Worm (Caenorhabditis elegans): ENCODE data around the gene cdf-2.

DNA sequence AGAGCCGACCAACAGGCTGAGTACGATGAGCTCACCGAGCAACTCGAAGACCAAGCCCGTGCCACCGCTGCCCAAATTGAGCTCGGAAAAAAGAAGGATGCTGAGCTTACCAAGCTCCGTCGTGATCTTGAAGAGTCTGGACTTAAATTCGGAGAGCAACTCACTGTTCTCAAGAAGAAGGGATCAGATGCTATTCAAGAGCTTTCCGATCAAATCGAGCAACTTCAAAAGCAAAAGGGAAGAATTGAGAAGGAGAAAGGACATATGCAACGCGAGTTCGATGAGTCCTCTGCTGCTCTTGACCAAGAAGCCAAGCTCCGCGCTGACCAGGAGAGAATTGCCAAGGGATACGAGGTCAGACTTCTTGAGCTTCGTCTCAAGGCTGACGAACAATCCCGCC lies 5.5 kb upstream of the cdf-2 start:
- no peak for TF ChIP-seq tab-1 (GFP tag; IDR thresholded peaks at IDR 0.05)
- no peak for TF ChIP-seq T22C8.4 (GFP tag; IDR thresholded peaks at IDR 0.05)
- TF ChIP-seq med-1 (GFP tag; optimal IDR thresholded peaks at IDR 0.05; ENCODE audit: insufficient read depth), result no peak

Data from whole organism, midembryonic.